Worm (Caenorhabditis elegans): ENCODE measurements around the gene clec-67.
A peak's percentile ranks its signal among the peaks of the same experiment; 100 is the strongest.

DNA sequence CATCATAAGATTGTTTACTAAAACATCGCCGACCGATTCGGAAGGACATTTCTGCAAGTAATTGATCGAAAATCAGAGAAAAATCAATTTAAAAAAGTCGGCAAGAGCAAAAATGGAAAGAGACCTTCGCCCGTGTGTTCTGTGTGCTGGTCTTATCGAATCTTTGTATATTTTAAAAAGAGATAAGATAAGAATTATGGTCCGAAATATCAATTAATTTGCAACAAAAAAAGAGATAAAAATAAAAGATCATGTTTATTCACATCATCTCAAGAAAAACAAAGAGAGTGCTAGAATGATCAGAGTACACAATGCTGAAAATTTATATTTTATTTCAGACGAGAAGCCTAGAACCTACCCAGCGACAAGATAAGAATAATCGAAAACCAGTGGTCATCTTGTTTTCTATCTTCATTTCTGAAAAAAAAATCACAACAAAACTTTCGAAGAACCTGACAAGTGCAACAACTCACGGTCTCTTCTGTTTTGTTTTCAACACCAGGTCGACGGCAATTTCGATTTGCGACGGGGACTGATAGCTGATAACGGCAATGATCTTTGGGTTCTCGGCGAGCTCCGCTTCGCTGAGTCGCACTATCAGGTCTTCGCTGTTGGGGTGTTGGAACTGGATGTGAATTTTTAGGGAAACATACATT is 43.6 kb upstream of the clec-67 start, which contains the start of gene F37C4.6:
- TF ChIP-seq zag-1 (tag; optimal IDR thresholded peaks at IDR 0.05) (no peak), fos-1 (tag; optimal IDR thresholded peaks at IDR 0.05) (peak; percentile 27), gmeb-1 (tag; optimal IDR thresholded peaks at IDR 0.05) (no peak), egl-27 (tag; optimal IDR thresholded peaks at IDR 0.05) (no peak), snpc-4 (tag; optimal IDR thresholded peaks at IDR 0.05) (no peak), nhr-11 (tag; optimal IDR thresholded peaks at IDR 0.05) (no peak), unc-39 (tag; optimal IDR thresholded peaks at IDR 0.05) (no peak)
